Fruit fly (Drosophila melanogaster): ENCODE results near the gene Rcd7.

Gene Rcd7

dm6 chr3L:19560695-19561246, 15.9 kb downstream of the Rcd7 start (continued):
- TF ChIP-seq nerfin-1 (tag; optimal IDR thresholded peaks at IDR 0.05): peak; percentile 93
- TF ChIP-seq cad (GFP tag; optimal IDR thresholded peaks at IDR 0.05): no peak
- peak; percentile 96 for TF ChIP-seq lab (GFP tag; optimal IDR thresholded peaks at IDR 0.05)
- peak; percentile 96 for TF ChIP-seq CG17359 (tag; optimal IDR thresholded peaks at IDR 0.05)
- TF ChIP-seq CG8281 (tag; optimal IDR thresholded peaks at IDR 0.05): peak; percentile 82
- peak; percentile 94 for TF ChIP-seq CG4328 (GFP tag; optimal IDR thresholded peaks at IDR 0.05)
- no peak for TF ChIP-seq mld (GFP tag; IDR thresholded peaks at IDR 0.05; ENCODE audit: partially characterized antibody)
- TF ChIP-seq CG11695 (GFP tag; IDR thresholded peaks at IDR 0.05): peak; percentile 95
- TF ChIP-seq CG2129 (GFP tag; IDR thresholded peaks at IDR 0.05; ENCODE audit: partially characterized antibody): no peak
- peak; percentile 96 for TF ChIP-seq CG10274 (GFP tag; optimal IDR thresholded peaks at IDR 0.05)
- peak; percentile 96 for TF ChIP-seq CG15269 (tag; optimal IDR thresholded peaks at IDR 0.05)
- TF ChIP-seq CG6689 (GFP tag; IDR thresholded peaks at IDR 0.05): peak; percentile 95
- TF ChIP-seq tx (GFP tag; optimal IDR thresholded peaks at IDR 0.05): peak; percentile 90
- peak; percentile 96 for TF ChIP-seq CG14014 (GFP tag; IDR thresholded peaks at IDR 0.05)
- TF ChIP-seq Nf-YC (tag; optimal IDR thresholded peaks at IDR 0.05): peak; percentile 83
- no peak for TF ChIP-seq Dref (GFP tag; IDR thresholded peaks at IDR 0.05)
- TF ChIP-seq sima (GFP tag; optimal IDR thresholded peaks at IDR 0.05): peak; percentile 86
- TF ChIP-seq sd (tag; optimal IDR thresholded peaks at IDR 0.05): peak; percentile 82
- peak; percentile 67; the same call in 1 of the 2 replicates for TF ChIP-seq CG10321 (GFP tag; IDR thresholded peaks at IDR 0.05)
- TF ChIP-seq Mrtf (GFP tag; IDR thresholded peaks at IDR 0.05): peak; percentile 93
- peak in 1 of 2 experiments; percentile 78 for TF ChIP-seq Hr78 (GFP tag; optimal IDR thresholded peaks at IDR 0.05)
- no peak for TF ChIP-seq CG6791 (GFP tag; IDR thresholded peaks at IDR 0.05; ENCODE audit: partially characterized antibody)
- peak; percentile 97 for TF ChIP-seq Xrp1 (GFP tag; IDR thresholded peaks at IDR 0.05)
- peak; percentile 88 for TF ChIP-seq ewg (GFP tag; optimal IDR thresholded peaks at IDR 0.05)
- peak; percentile 91 for TF ChIP-seq gcm2 (GFP tag; optimal IDR thresholded peaks at IDR 0.05)
- TF ChIP-seq CG12104 (GFP tag; optimal IDR thresholded peaks at IDR 0.05): peak; percentile 93
- TF ChIP-seq corto (GFP tag; optimal IDR thresholded peaks at IDR 0.05): peak; percentile 92
- TF ChIP-seq hbn (GFP tag; IDR thresholded peaks at IDR 0.05; ENCODE audit: partially characterized antibody): no peak
- peak; percentile 99 for TF ChIP-seq Drgx (GFP tag; IDR thresholded peaks at IDR 0.05)
- TF ChIP-seq Fer1 (GFP tag; optimal IDR thresholded peaks at IDR 0.05): peak; percentile 94
- TF ChIP-seq Optix (GFP tag; IDR thresholded peaks at IDR 0.05): peak; percentile 94
- TF ChIP-seq CG9215 (GFP tag; IDR thresholded peaks at IDR 0.05): peak; percentile 87
- TF ChIP-seq kah (GFP tag; optimal IDR thresholded peaks at IDR 0.05): peak; percentile 93
- peak; percentile 88 for TF ChIP-seq gro (GFP tag; optimal IDR thresholded peaks at IDR 0.05)
- peak; percentile 92 for TF ChIP-seq CG3726 (GFP tag; IDR thresholded peaks at IDR 0.05)
- TF ChIP-seq hth (optimal IDR thresholded peaks at IDR 0.05): no peak
- peak; percentile 89 for TF ChIP-seq CG8944 (GFP tag; optimal IDR thresholded peaks at IDR 0.05)
- TF ChIP-seq ham (GFP tag; IDR thresholded peaks at IDR 0.05): 0 out of 2 replicates have a peak, but pooled peaks have one; percentile 68
- peak; percentile 91 for TF ChIP-seq NC2β (GFP tag; optimal IDR thresholded peaks at IDR 0.05)
- peak; percentile 91 for TF ChIP-seq CG33213 (GFP tag; optimal IDR thresholded peaks at IDR 0.05)
- peak; percentile 97 for TF ChIP-seq CG8765 (GFP tag; IDR thresholded peaks at IDR 0.05)
- peak; percentile 91 for TF ChIP-seq CG3838 (GFP tag; optimal IDR thresholded peaks at IDR 0.05)
- peak; percentile 77 for TF ChIP-seq Taf1 (GFP tag; IDR thresholded peaks at IDR 0.05)
- peak; percentile 88 for TF ChIP-seq ase (GFP tag; IDR thresholded peaks at IDR 0.05)
- peak; percentile 69 for TF ChIP-seq Jarid2 (GFP tag; optimal IDR thresholded peaks at IDR 0.05)
- peak; percentile 83; the same call in 1 of the 2 replicates for TF ChIP-seq Lim3 (GFP tag; IDR thresholded peaks at IDR 0.05)
- TF ChIP-seq CG10431 (GFP tag; optimal IDR thresholded peaks at IDR 0.05): peak; percentile 92
- peak; percentile 91 for TF ChIP-seq CG13894 (tag; optimal IDR thresholded peaks at IDR 0.05)
- TF ChIP-seq emc (GFP tag; optimal IDR thresholded peaks at IDR 0.05): peak; percentile 75
- peak; percentile 94 for TF ChIP-seq Ptx1 (GFP tag; IDR thresholded peaks at IDR 0.05)

Data from whole organism, embryonic.